Fruit fly (Drosophila melanogaster): Measurements from ENCODE around the gene fwd.

- no peak for TF ChIP-seq Hr96 (GFP tag; optimal IDR thresholded peaks at IDR 0.05)
- TF ChIP-seq CG7045 (GFP tag; optimal IDR thresholded peaks at IDR 0.05): no peak
- TF ChIP-seq CG11617 (GFP tag; optimal IDR thresholded peaks at IDR 0.05): no peak
- no peak for TF ChIP-seq pad (GFP tag; optimal IDR thresholded peaks at IDR 0.05)
- TF ChIP-seq bab1 (GFP tag; optimal IDR thresholded peaks at IDR 0.05): no peak
- no peak for TF ChIP-seq ovo (GFP tag; optimal IDR thresholded peaks at IDR 0.05)
Measured at dm6 chr3L:274855-275254, 44.8 kb downstream of the fwd start, which contains the start of gene ttm2.

All from whole organism, adult.